Worm (Caenorhabditis elegans) whole organism, late embryonic: ENCODE data around the gene T09A5.5.

Experiments used
- C08G9.2 ChIP-seq: sonication (generic microtip); optimal IDR thresholded peaks from 2 replicates; lab custom pipeline; 2016; ENCODE audit warnings: mild to moderate bottlenecking, missing genetic modification characterization, moderate library complexity, missing compliant biosample characterization
- K02D7.2 ChIP-seq: sonication (generic microtip); optimal IDR thresholded peaks from 2 replicates; lab custom pipeline; 2017; ENCODE audit warnings: mild to moderate bottlenecking, missing genetic modification characterization, missing compliant biosample characterization
- K09A11.1 ChIP-seq: sonication (generic microtip); optimal IDR thresholded peaks from 2 replicates; lab custom pipeline; 2017; ENCODE audit warnings: antibody characterized with exemption, mild to moderate bottlenecking, missing genetic modification characterization, missing compliant biosample characterization; ENCODE audit not compliant: insufficient read depth
- Y22D7AL.16 ChIP-seq: sonication (generic microtip); optimal IDR thresholded peaks from 2 replicates; lab custom pipeline; 2016; ENCODE audit warnings: missing genetic modification characterization, missing compliant biosample characterization
- ahr-1 ChIP-seq: sonication (generic microtip); optimal IDR thresholded peaks from 2 replicates; lab custom pipeline; 2016; ENCODE audit warnings: missing genetic modification characterization, missing compliant biosample characterization
- ama-1 ChIP-seq: fragments of 150-350 bp; optimal IDR thresholded peaks from 2 replicates; lab custom pipeline; 2014
- ceh-14 ChIP-seq: sonication (generic microtip); optimal IDR thresholded peaks from 2 replicates; lab custom pipeline; 2016; ENCODE audit warnings: missing genotype, missing genetic modification characterization, missing compliant biosample characterization
- ceh-18 ChIP-seq: sonication (generic microtip); optimal IDR thresholded peaks from 2 replicates; lab custom pipeline; 2016; ENCODE audit warnings: missing genetic modification characterization, missing compliant biosample characterization
- ceh-19 ChIP-seq: fragments of 200-800 bp; sonication (Bioruptor generic); optimal IDR thresholded peaks from 2 replicates; lab custom pipeline; 2018; ENCODE audit warnings: mild to moderate bottlenecking, missing genetic modification characterization, missing compliant biosample characterization
- ceh-31 ChIP-seq: sonication (generic microtip); optimal IDR thresholded peaks from 2 replicates; lab custom pipeline; 2016; ENCODE audit warnings: missing genetic modification characterization, missing compliant biosample characterization
- ceh-34 ChIP-seq: sonication (generic microtip); optimal IDR thresholded peaks from 2 replicates; lab custom pipeline; 2016; ENCODE audit warnings: mild to moderate bottlenecking, missing genetic modification characterization, missing compliant biosample characterization
- ceh-45 ChIP-seq: fragments of 200-800 bp; sonication (Bioruptor generic); IDR thresholded peaks from 2 replicates; pipeline ENCODE4 v1.3.6; 2022; ENCODE audit warnings: missing genetic modification reagents, missing genetic modification characterization, missing compliant biosample characterization
- ceh-9 ChIP-seq: sonication (generic microtip); optimal IDR thresholded peaks from 2 replicates; lab custom pipeline; 2016; ENCODE audit warnings: mild to moderate bottlenecking, missing genetic modification characterization, inconsistent platforms, missing compliant biosample characterization
- elt-2 ChIP-seq: sonication (generic microtip); optimal IDR thresholded peaks from 2 replicates; lab custom pipeline; 2016; ENCODE audit warnings: missing genetic modification reagents, missing genetic modification characterization, missing compliant biosample characterization
- eyg-1 ChIP-seq: sonication (generic microtip); optimal IDR thresholded peaks from 2 replicates; lab custom pipeline; 2016; ENCODE audit warnings: missing genotype, missing genetic modification characterization, missing compliant biosample characterization
- gmeb-2 ChIP-seq: sonication (generic microtip); optimal IDR thresholded peaks from 2 replicates; lab custom pipeline; 2016; ENCODE audit warnings: missing genetic modification characterization, inconsistent platforms, missing compliant biosample characterization
- hlh-15 ChIP-seq: sonication (generic microtip); optimal IDR thresholded peaks from 2 replicates; lab custom pipeline; 2016; ENCODE audit warnings: missing genetic modification characterization, missing compliant biosample characterization
- hlh-6 ChIP-seq: sonication (generic microtip); optimal IDR thresholded peaks from 2 replicates; lab custom pipeline; 2016; ENCODE audit warnings: missing genotype, missing genetic modification characterization, missing compliant biosample characterization
- lin-11 ChIP-seq: fragments of 200-800 bp; sonication (Bioruptor generic); optimal IDR thresholded peaks from 2 replicates; lab custom pipeline; 2018; ENCODE audit warnings: mild to moderate bottlenecking, missing genetic modification characterization, missing compliant biosample characterization
- nfya-1 ChIP-seq: sonication (generic microtip); optimal IDR thresholded peaks from 2 replicates; lab custom pipeline; 2017; ENCODE audit warnings: missing genetic modification characterization, mild to moderate bottlenecking, missing compliant biosample characterization, antibody characterized with exemption, moderate library complexity
- odd-2 ChIP-seq: sonication (generic microtip); optimal IDR thresholded peaks from 2 replicates; lab custom pipeline; 2017; ENCODE audit warnings: antibody characterized with exemption, mild to moderate bottlenecking, missing genetic modification characterization, missing compliant biosample characterization
- pha-4 ChIP-seq: fragments of 150-350 bp; optimal IDR thresholded peaks from 2 replicates; lab custom pipeline; 2018; ENCODE audit warnings: missing biosample characterization, missing genetic modification reagents, missing genetic modification characterization
- pqm-1 ChIP-seq: sonication (generic microtip); optimal IDR thresholded peaks from 2 replicates; lab custom pipeline; 2016; ENCODE audit warnings: missing genetic modification characterization, missing compliant biosample characterization
- pros-1 ChIP-seq: fragments of 150-350 bp; optimal IDR thresholded peaks from 2 replicates; lab custom pipeline; 2014; ENCODE audit warnings: missing biosample characterization, missing genetic modification reagents, missing genetic modification characterization
- rnt-1 ChIP-seq: sonication (generic microtip); optimal IDR thresholded peaks from 2 replicates; lab custom pipeline; 2016; ENCODE audit warnings: missing genetic modification characterization, missing compliant biosample characterization
- sox-2 ChIP-seq: fragments of 200-800 bp; sonication (Bioruptor generic); IDR thresholded peaks from 2 replicates; pipeline ENCODE4 v1.3.6; 2022; ENCODE audit warnings: missing genetic modification reagents, missing genetic modification characterization, missing compliant biosample characterization
- sox-4 ChIP-seq: sonication (generic microtip); optimal IDR thresholded peaks from 2 replicates; lab custom pipeline; 2017; ENCODE audit warnings: mild to moderate bottlenecking, missing genetic modification characterization, inconsistent platforms, missing compliant biosample characterization
- syd-9 ChIP-seq: sonication (generic microtip); optimal IDR thresholded peaks from 2 replicates; lab custom pipeline; 2016; ENCODE audit warnings: mild to moderate bottlenecking, missing genetic modification characterization, moderate library complexity, missing compliant biosample characterization
- tbx-2 ChIP-seq: sonication (generic microtip); optimal IDR thresholded peaks from 2 replicates; lab custom pipeline; 2016; ENCODE audit warnings: missing genetic modification characterization, missing compliant biosample characterization
- unc-42 ChIP-seq: sonication (generic microtip); optimal IDR thresholded peaks from 2 replicates; lab custom pipeline; 2016; ENCODE audit warnings: missing genotype, missing genetic modification characterization, missing compliant biosample characterization
- unc-55 ChIP-seq: sonication (generic microtip); optimal IDR thresholded peaks from 2 replicates; lab custom pipeline; 2017; ENCODE audit warnings: missing biosample characterization, missing genetic modification reagents, missing genetic modification characterization
- zip-5 ChIP-seq: sonication (generic microtip); optimal IDR thresholded peaks from 2 replicates; lab custom pipeline; 2016; ENCODE audit warnings: missing genetic modification characterization, missing compliant biosample characterization

Gene T09A5.5

DNA sequence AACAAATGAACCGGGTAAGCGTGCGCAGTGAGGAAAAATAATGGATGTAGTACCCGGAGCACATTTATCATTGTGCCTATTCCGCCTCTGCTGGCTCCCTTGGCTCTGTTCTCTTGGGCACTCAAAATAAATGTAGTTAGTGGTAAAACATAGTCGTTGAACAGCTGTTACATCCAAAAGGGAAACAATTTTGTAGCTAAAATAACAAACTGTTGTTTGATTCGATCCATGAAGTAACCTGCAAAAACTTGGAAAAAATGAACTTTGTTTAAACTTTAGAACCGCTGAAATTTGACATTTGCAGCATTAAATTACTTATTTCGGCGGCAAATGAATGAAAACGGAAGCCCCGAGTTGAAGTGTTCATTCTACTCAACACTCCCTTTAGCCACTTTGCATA is 40.1 kb upstream of the T09A5.5 start:
- TF ChIP-seq ceh-18 (tag; lab: Kevin White, UChicago): no peak
- no peak for TF ChIP-seq ama-1
- TF ChIP-seq ceh-34: peak; percentile 69
- TF ChIP-seq, all 69 proteins: peak for 1

DNA sequence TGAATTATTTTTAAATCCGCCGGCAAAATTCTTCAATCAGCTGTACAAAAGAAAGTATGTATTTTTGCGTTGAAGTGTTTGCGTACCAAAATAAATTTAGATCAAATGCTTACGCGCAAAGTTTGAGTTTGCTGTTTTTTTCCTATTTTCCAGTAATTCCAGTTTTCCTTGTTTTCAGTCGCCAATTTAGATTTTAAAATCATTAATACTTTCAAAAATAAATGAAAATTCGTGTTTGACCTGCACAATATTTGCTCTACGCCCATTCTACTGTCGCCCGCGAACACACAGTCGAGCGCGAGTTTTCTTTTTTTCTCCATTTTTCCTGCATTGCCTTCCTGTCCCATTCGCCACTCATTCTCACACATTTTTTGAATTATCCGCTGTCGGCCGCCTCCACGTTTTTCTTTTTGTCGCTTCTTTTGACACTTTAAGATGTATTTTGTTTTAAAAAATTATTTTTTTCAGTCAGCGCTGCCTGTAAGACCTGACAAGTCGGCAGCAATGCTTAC is 39.2 kb upstream of the T09A5.5 start, which contains the start of gene ptc-1:
Gene ptc-1, plus strand, starts transcription at position 462 of the 512 bp plus-strand sequence.
- TF ChIP-seq sox-4 (tag; lab: Kevin White, UChicago): no peak
- TF ChIP-seq sox-2 (GFP tag; lab: Robert Waterston, UW): no peak
- TF ChIP-seq ama-1: no peak
- no peak for TF ChIP-seq zip-5 (tag; lab: Kevin White, UChicago)
- TF ChIP-seq eyg-1 (tag; lab: Kevin White, UChicago): no peak
- no peak for TF ChIP-seq ahr-1 (tag; lab: Kevin White, UChicago)
- no peak for TF ChIP-seq hlh-15 (tag; lab: Kevin White, UChicago)
- no peak for TF ChIP-seq K09A11.1 (tag; lab: Kevin White, UChicago)
- TF ChIP-seq hlh-6: no peak

DNA sequence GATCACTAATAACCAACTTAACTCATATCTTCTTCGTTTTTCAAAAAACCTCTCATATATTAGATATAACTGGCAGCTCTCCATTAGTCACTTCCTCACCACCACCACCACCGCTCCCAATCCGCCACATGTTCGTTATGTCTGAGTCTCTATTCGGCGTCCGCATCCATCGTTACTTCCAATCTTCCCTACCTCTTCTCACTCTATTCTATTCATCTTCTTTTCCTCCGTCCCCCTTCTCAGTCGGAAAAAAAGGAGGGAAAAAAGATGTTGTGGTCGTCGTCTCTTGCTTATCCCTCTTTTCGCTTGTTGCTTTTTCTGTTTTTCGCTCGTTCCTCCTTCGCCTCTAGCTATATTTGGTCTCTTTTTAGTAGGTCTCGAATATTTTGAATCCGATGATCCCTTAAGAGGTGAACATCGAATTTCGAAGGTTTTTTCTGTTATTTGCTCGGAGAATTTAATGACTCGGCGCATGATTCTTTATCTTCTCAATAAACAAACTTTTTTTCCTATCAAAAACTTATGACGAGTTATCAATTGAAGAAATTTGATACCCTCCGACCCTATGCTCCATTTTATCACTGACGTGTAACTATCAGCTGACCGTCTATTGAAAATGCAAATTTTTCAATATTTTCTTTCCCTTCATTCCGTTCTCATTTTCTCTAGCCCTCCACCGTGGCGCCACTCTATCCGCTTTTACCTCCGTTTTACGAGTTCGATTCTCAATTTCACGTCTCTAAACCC is 38.5 kb upstream of the T09A5.5 start:
- TF ChIP-seq nfya-1 (tag; lab: Kevin White, UChicago) (peak; percentile 21), pros-1 (peak; percentile 55), C08G9.2 (tag; lab: Kevin White, UChicago) (peak; percentile 23), gmeb-2 (tag; lab: Kevin White, UChicago) (no peak), ceh-18 (tag; lab: Kevin White, UChicago) (peak; percentile 38), rnt-1 (peak; percentile 17), elt-2 (tag; lab: Kevin White, UChicago) (peak; percentile 50), ceh-14 (tag; lab: Kevin White, UChicago) (peak; percentile 1), sox-2 (GFP tag; lab: Robert Waterston, UW) (no peak), lin-11 (tag; lab: Kevin White, UChicago) (no peak), tbx-2 (tag; lab: Kevin White, UChicago) (peak; percentile 47), pqm-1 (no peak), ceh-31 (tag; lab: Kevin White, UChicago) (peak; percentile 57), unc-42 (tag; lab: Kevin White, UChicago) (peak; percentile 42)

DNA sequence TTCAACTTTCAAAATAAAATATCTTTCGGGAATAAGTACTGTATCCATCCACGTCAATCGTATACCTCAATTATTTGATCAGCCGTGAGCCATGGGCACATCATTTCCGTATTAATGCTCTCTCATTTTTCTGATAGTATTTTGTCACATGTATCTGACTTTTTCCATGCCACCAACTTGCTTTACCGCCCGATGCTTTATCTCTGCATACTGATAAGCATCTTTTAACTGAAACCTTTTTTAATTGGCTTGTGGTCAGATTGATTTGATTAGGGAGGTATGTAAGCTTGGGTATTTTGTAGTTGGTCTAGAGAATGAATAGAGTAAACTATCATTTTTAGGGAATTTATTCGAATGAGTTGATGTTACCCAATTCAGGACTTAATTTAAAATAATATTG is 35.7 kb upstream of the T09A5.5 start:
- TF ChIP-seq ceh-45 (GFP tag; lab: Robert Waterston, UW): no peak
- no peak for TF ChIP-seq sox-2 (GFP tag; lab: Robert Waterston, UW)
- TF ChIP-seq ceh-19 (GFP tag; lab: Kevin White, UChicago): no peak

DNA sequence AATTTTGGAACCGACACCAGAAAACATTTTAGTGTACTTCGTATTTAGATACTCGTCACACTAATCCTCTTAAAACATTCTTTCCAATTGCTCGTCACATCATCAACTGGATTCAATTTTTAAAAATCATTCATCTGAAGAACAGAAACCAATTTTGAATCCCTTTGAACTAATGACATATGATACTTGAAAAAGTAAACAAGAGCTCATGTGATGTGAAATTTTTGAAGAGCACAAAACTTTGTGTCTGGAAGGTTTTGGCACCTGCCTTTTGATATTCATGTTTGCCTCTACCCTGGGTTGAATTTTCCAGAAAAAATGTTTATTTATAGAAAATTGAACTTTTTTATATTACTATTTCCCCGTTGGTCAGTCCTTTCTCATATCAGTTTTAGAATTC is 35.2 kb upstream of the T09A5.5 start:
- TF ChIP-seq ceh-9: no peak
- TF ChIP-seq syd-9: no peak
- no peak for TF ChIP-seq ceh-14 (tag; lab: Kevin White, UChicago)
- no peak for TF ChIP-seq pha-4 (tag; lab: Kevin White, UChicago)
- no peak for TF ChIP-seq K02D7.2 (tag; lab: Kevin White, UChicago)
- no peak for TF ChIP-seq Y22D7AL.16 (tag; lab: Kevin White, UChicago)

DNA sequence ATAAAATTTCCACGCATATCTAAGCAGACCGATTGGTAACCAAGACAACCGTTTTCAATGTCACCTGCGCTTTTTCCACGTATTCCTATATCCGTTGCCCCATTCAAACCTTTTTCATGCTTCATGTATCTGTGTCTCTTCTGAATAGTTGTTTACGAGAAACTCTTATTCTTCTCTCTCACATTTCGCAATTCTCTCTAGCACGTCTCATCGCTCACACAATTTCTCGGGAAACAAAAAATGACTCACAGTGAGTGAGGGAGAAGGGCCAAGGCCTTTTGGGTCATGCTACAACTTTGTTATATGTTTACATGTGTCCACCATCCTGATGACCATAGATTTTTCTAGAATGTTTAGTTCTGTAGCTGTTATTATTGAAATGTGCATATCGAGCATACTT is 33.7 kb upstream of the T09A5.5 start:
- TF ChIP-seq odd-2 (tag; lab: Kevin White, UChicago) (no peak), ceh-19 (GFP tag; lab: Kevin White, UChicago) (no peak), unc-42 (tag; lab: Kevin White, UChicago) (peak; percentile 16), unc-55 (GFP tag; lab: Kevin White, UChicago) (peak; percentile 19)
- TF ChIP-seq, all 69 proteins: peak for 2
